Fruit fly (Drosophila melanogaster) whole organism, embryonic: ENCODE measurements around the gene CG32259.
A peak's percentile ranks its signal among the peaks of the same experiment; 100 is the strongest.

Source experiments
- ATbp ChIP-seq: fragments of 200-800 bp; sonication (Bioruptor generic); optimal IDR thresholded peaks from 2 replicates; lab custom pipeline; 2017; ENCODE audit warnings: missing biosample characterization, mild to moderate bottlenecking, missing genetic modification characterization, missing genetic modification reagents
- Asciz ChIP-seq: fragments of 200-800 bp; sonication (Bioruptor generic); optimal IDR thresholded peaks from 2 replicates; lab custom pipeline; 2017; ENCODE audit warnings: missing biosample characterization, mild to moderate bottlenecking, missing genetic modification characterization, missing genetic modification reagents
- Atf6 ChIP-seq: fragments of 200-800 bp; sonication (Bioruptor generic); IDR thresholded peaks from 2 replicates; pipeline ENCODE4 v1.3.6; 2022; ENCODE audit warnings: missing biosample characterization, missing genetic modification characterization
- CG12942 ChIP-seq: fragments of 200-800 bp; sonication (Bioruptor generic); optimal IDR thresholded peaks from 3 replicates; lab custom pipeline; 2016; ENCODE audit warnings: missing biosample characterization, missing genetic modification characterization
- CG14050 ChIP-seq: fragments of 200-800 bp; sonication (Bioruptor generic); IDR thresholded peaks from 3 replicates; pipeline ENCODE4 v1.3.6; 2022; ENCODE audit warnings: missing biosample characterization, missing genetic modification characterization
- CG15479 ChIP-seq: fragments of 200-800 bp; sonication (Bioruptor generic); optimal IDR thresholded peaks from 3 replicates; lab custom pipeline; 2019; ENCODE audit warnings: missing biosample characterization, mild to moderate bottlenecking, missing genetic modification characterization, moderate library complexity
- CG15696 ChIP-seq: fragments of 200-800 bp; sonication (Bioruptor generic); optimal IDR thresholded peaks from 2 replicates; lab custom pipeline; 2019; ENCODE audit warnings: missing biosample characterization, mild to moderate bottlenecking, missing genetic modification characterization, moderate library complexity
- CG1603 ChIP-seq: fragments of 200-800 bp; sonication (Bioruptor generic); optimal IDR thresholded peaks from 2 replicates; lab custom pipeline; 2019; ENCODE audit warnings: missing biosample characterization, mild to moderate bottlenecking, missing genetic modification characterization, moderate library complexity
- CG16863 ChIP-seq: fragments of 200-800 bp; sonication (Bioruptor generic); optimal IDR thresholded peaks from 3 replicates; lab custom pipeline; 2016; ENCODE audit warnings: missing biosample characterization, missing genetic modification characterization
- CG2116 ChIP-seq: fragments of 200-800 bp; sonication (Bioruptor generic); optimal IDR thresholded peaks from 3 replicates; lab custom pipeline; 2018; ENCODE audit warnings: missing biosample characterization, mild to moderate bottlenecking, missing genetic modification characterization
- CG31224 ChIP-seq: fragments of 200-800 bp; sonication (Bioruptor generic); IDR thresholded peaks from 2 replicates; pipeline ENCODE4 v1.3.6; 2022; ENCODE audit warnings: missing biosample characterization, missing genetic modification characterization
- CG33557 ChIP-seq: fragments of 200-800 bp; sonication (Bioruptor generic); optimal IDR thresholded peaks from 2 replicates; lab custom pipeline; 2019; ENCODE audit warnings: missing biosample characterization, mild to moderate bottlenecking, missing genetic modification characterization, moderate library complexity
- CG4282 ChIP-seq: fragments of 200-800 bp; sonication (Bioruptor generic); optimal IDR thresholded peaks from 2 replicates; lab custom pipeline; 2016; ENCODE audit warnings: missing biosample characterization, missing genetic modification characterization
- CG4820 ChIP-seq: fragments of 200-800 bp; sonication (Bioruptor generic); optimal IDR thresholded peaks from 3 replicates; lab custom pipeline; 2016; ENCODE audit warnings: missing biosample characterization, missing genetic modification characterization
- CG6254 ChIP-seq: fragments of 200-800 bp; sonication (Bioruptor generic); optimal IDR thresholded peaks from 3 replicates; lab custom pipeline; 2017; ENCODE audit warnings: mild to moderate bottlenecking, missing biosample characterization, missing genetic modification reagents, missing genetic modification characterization
- CG6765 ChIP-seq: fragments of 200-800 bp; sonication (Bioruptor generic); optimal IDR thresholded peaks from 3 replicates; lab custom pipeline; 2017; ENCODE audit warnings: missing biosample characterization, mild to moderate bottlenecking, missing genetic modification characterization
- Elba2 ChIP-seq: fragments of 200-800 bp; sonication (Bioruptor generic); optimal IDR thresholded peaks from 3 replicates; lab custom pipeline; 2016; ENCODE audit warnings: missing biosample characterization, missing genetic modification characterization
- Hey ChIP-seq: fragments of 200-800 bp; sonication (Bioruptor generic); optimal IDR thresholded peaks from 3 replicates; lab custom pipeline; 2018; ENCODE audit warnings: missing biosample characterization, mild to moderate bottlenecking, missing genetic modification characterization
- Hr78 ChIP-seq, 2 experiments: fragments of 200-800 bp in 1 of 2; fragments of >200 bp in 1 of 2; sonication (Bioruptor generic) in 1 of 2; optimal IDR thresholded peaks; 2 replicates each; lab custom pipeline; 2017 to 2019; ENCODE audit warnings: missing biosample characterization in 2 of 2, missing genetic modification characterization in 2 of 2, mild to moderate bottlenecking in 1 of 2, moderate library complexity in 1 of 2
- Lpt ChIP-seq: fragments of >200 bp; optimal IDR thresholded peaks from 2 replicates; lab custom pipeline; 2018; ENCODE audit warnings: missing biosample characterization, missing genetic modification characterization
- Mrtf ChIP-seq: fragments of 200-800 bp; sonication (Bioruptor generic); IDR thresholded peaks from 3 replicates; pipeline ENCODE4 v1.3.6; 2022; ENCODE audit warnings: missing biosample characterization, missing genetic modification characterization
- NK7.1 ChIP-seq: fragments of 200-800 bp; sonication (Bioruptor generic); optimal IDR thresholded peaks from 3 replicates; lab custom pipeline; 2016; ENCODE audit warnings: missing biosample characterization, missing genetic modification characterization
- Rfx ChIP-seq: fragments of 200-800 bp; sonication (Bioruptor generic); IDR thresholded peaks from 2 replicates; pipeline ENCODE4 v1.3.6; 2022; ENCODE audit warnings: missing biosample characterization, missing genetic modification characterization
- Spps ChIP-seq: fragments of 200-800 bp; sonication (Bioruptor generic); optimal IDR thresholded peaks from 2 replicates; lab custom pipeline; 2018; ENCODE audit warnings: missing biosample characterization, mild to moderate bottlenecking, missing genetic modification characterization
- Trl ChIP-seq, 3 experiments: fragments of >200 bp in 2 of 3; fragments of 200-800 bp in 1 of 3; sonication (Bioruptor generic) in 1 of 3; optimal IDR thresholded peaks; 2 replicates in 1 of 3; 3 replicates in 2 of 3; lab custom pipeline; 2016 to 2017; ENCODE audit warnings: missing biosample characterization in 1 of 3, missing genetic modification characterization in 1 of 3
- Xrp1 ChIP-seq: fragments of 200-800 bp; sonication (Bioruptor generic); IDR thresholded peaks from 2 replicates; pipeline ENCODE4 v1.3.6; 2022; ENCODE audit warnings: missing biosample characterization, missing genetic modification characterization
- ara ChIP-seq: fragments of 200-800 bp; sonication (Bioruptor generic); IDR thresholded peaks from 2 replicates; pipeline ENCODE4 v1.3.6; 2022; ENCODE audit warnings: missing biosample characterization, missing genetic modification characterization
- ase ChIP-seq: fragments of 200-800 bp; sonication (Bioruptor generic); IDR thresholded peaks from 3 replicates; pipeline ENCODE4 v1.3.6; 2022; ENCODE audit warnings: missing biosample characterization, missing genetic modification characterization
- bowl ChIP-seq: fragments of 200-800 bp; sonication (Bioruptor generic); IDR thresholded peaks from 2 replicates; pipeline ENCODE4 v1.3.6; 2022; ENCODE audit warnings: missing biosample characterization, missing genetic modification characterization
- btn ChIP-seq: fragments of 200-800 bp; sonication (Bioruptor generic); optimal IDR thresholded peaks from 2 replicates; lab custom pipeline; 2016; ENCODE audit warnings: missing biosample characterization, missing genetic modification characterization
- chinmo ChIP-seq: fragments of 200-800 bp; sonication (Bioruptor generic); IDR thresholded peaks from 4 replicates; pipeline ENCODE4 v1.3.6; 2022; ENCODE audit warnings: missing biosample characterization, missing genetic modification characterization; ENCODE audit not compliant: partially characterized antibody
- dati ChIP-seq: fragments of 200-800 bp; sonication (Bioruptor generic); IDR thresholded peaks from 2 replicates; pipeline ENCODE4 v1.3.6; 2022; ENCODE audit warnings: missing biosample characterization, missing genetic modification characterization
- dm ChIP-seq: fragments of 200-800 bp; sonication (Bioruptor generic); optimal IDR thresholded peaks from 3 replicates; lab custom pipeline; 2016; ENCODE audit warnings: missing biosample characterization, missing genetic modification characterization
- esg ChIP-seq: fragments of 200-800 bp; sonication (Bioruptor generic); conservative IDR thresholded peaks from 2 replicates; pipeline ENCODE4 v1.3.6; 2022; ENCODE audit warnings: missing biosample characterization, missing genetic modification characterization
- fd3F ChIP-seq: fragments of 200-800 bp; sonication (Bioruptor generic); optimal IDR thresholded peaks from 2 replicates; lab custom pipeline; 2018; ENCODE audit warnings: missing biosample characterization, mild to moderate bottlenecking, missing genetic modification characterization, moderate library complexity
- gce ChIP-seq: fragments of 200-800 bp; sonication (Bioruptor generic); IDR thresholded peaks from 3 replicates; pipeline ENCODE4 v1.3.6; 2022; ENCODE audit warnings: missing biosample characterization, missing genetic modification characterization
- grn ChIP-seq: fragments of 200-800 bp; sonication (Bioruptor generic); optimal IDR thresholded peaks from 3 replicates; lab custom pipeline; 2017; ENCODE audit warnings: missing biosample characterization, missing genetic modification characterization
- h ChIP-seq: fragments of >200 bp; optimal IDR thresholded peaks from 2 replicates; lab custom pipeline; 2017
- ham ChIP-seq: fragments of 200-800 bp; sonication (Bioruptor generic); IDR thresholded peaks from 2 replicates; pipeline ENCODE4 v1.3.6; 2022; ENCODE audit warnings: missing biosample characterization, missing genetic modification characterization
- ken ChIP-seq: fragments of 200-800 bp; sonication (Bioruptor generic); IDR thresholded peaks from 3 replicates; pipeline ENCODE4 v1.3.6; 2022; ENCODE audit warnings: missing biosample characterization, missing genetic modification characterization
- onecut ChIP-seq: fragments of 200-800 bp; sonication (Bioruptor generic); IDR thresholded peaks from 2 replicates; pipeline ENCODE4 v1.3.6; 2022; ENCODE audit warnings: missing biosample characterization, missing genetic modification characterization
- pum ChIP-seq: fragments of 200-800 bp; sonication (Bioruptor generic); optimal IDR thresholded peaks from 2 replicates; lab custom pipeline; 2016; ENCODE audit warnings: missing biosample characterization, missing genetic modification characterization
- ranshi ChIP-seq: fragments of 200-800 bp; sonication (Bioruptor generic); IDR thresholded peaks from 2 replicates; pipeline ENCODE4 v1.3.6; 2022; ENCODE audit warnings: missing biosample characterization, missing genetic modification characterization
- salm ChIP-seq: fragments of 200-800 bp; sonication (Bioruptor generic); optimal IDR thresholded peaks from 2 replicates; lab custom pipeline; 2018; ENCODE audit warnings: missing biosample characterization, mild to moderate bottlenecking, missing genetic modification characterization
- sna ChIP-seq: fragments of 200-800 bp; sonication (Bioruptor generic); IDR thresholded peaks from 2 replicates; pipeline ENCODE4 v1.3.6; 2022; ENCODE audit warnings: missing biosample characterization, missing genetic modification characterization; ENCODE audit not compliant: partially characterized antibody
- stwl ChIP-seq: fragments of 200-800 bp; sonication (Bioruptor generic); optimal IDR thresholded peaks from 3 replicates; lab custom pipeline; 2018; ENCODE audit warnings: missing biosample characterization, mild to moderate bottlenecking, missing genetic modification characterization, moderate library complexity
- tx ChIP-seq: fragments of 200-800 bp; sonication (Bioruptor generic); optimal IDR thresholded peaks from 2 replicates; lab custom pipeline; 2016; ENCODE audit warnings: missing biosample characterization, missing genetic modification characterization
- wdn ChIP-seq: fragments of 200-800 bp; sonication (Bioruptor generic); IDR thresholded peaks from 2 replicates; pipeline ENCODE4 v1.3.6; 2022; ENCODE audit warnings: missing biosample characterization, missing genetic modification characterization
- yki ChIP-seq: fragments of >200 bp; optimal IDR thresholded peaks from 3 replicates; lab custom pipeline; 2018
- zen ChIP-seq: fragments of 200-800 bp; sonication (Bioruptor generic); optimal IDR thresholded peaks from 3 replicates; lab custom pipeline; 2018; ENCODE audit warnings: missing biosample characterization, mild to moderate bottlenecking, missing genetic modification characterization, moderate library complexity

Gene CG32259

dm6 chr3L:4103258-4104247 is 34.4 kb downstream of the CG32259 start, which contains the start of gene Fit1 (continued):
- no peak for TF ChIP-seq CG6765 (GFP tag; lab: Kevin White, UChicago)
- TF ChIP-seq tx (GFP tag; lab: Kevin White, UChicago), result no peak
- no peak for TF ChIP-seq ase (GFP tag; lab: Robert Waterston, UW)
- no peak for TF ChIP-seq salm (tag; lab: Kevin White, UChicago)
- TF ChIP-seq Xrp1, result no peak; the same call in 1 of the 2 replicates
- TF ChIP-seq CG31224, result no peak
- TF ChIP-seq dm (GFP tag; lab: Kevin White, UChicago), result no peak
- no peak for TF ChIP-seq btn (GFP tag; lab: Kevin White, UChicago)
- TF ChIP-seq ranshi (GFP tag; lab: Robert Waterston, UW), result no peak
- peak; percentile 82 for TF ChIP-seq chinmo (GFP tag; lab: Robert Waterston, UW)
- TF ChIP-seq CG16863 (GFP tag; lab: Kevin White, UChicago), result no peak
- TF ChIP-seq CG15696 (tag; lab: Kevin White, UChicago), result no peak
- peak; percentile 65 for TF ChIP-seq grn
- TF ChIP-seq Hr78 (GFP tag; optimal IDR thresholded peaks at IDR 0.05; lab: Kevin White, UChicago), result no peak
- no peak for TF ChIP-seq CG14050 (GFP tag; lab: Robert Waterston, UW)
- TF ChIP-seq Hey, result no peak
- no peak for TF ChIP-seq CG4282 (GFP tag; lab: Kevin White, UChicago)
- TF ChIP-seq CG6254 (GFP tag; lab: Kevin White, UChicago), result no peak
- no peak for TF ChIP-seq ham (GFP tag; lab: Robert Waterston, UW)
- TF ChIP-seq ara (GFP tag; lab: Robert Waterston, UW), result no peak
- peak; percentile 25 for TF ChIP-seq CG2116 (GFP tag; lab: Kevin White, UChicago)
- TF ChIP-seq Trl (optimal IDR thresholded peaks at IDR 0.05; lab: Kevin White, UChicago), result peak in 1 of 2 experiments; percentile 18
- no peak for TF ChIP-seq Trl (GFP tag; optimal IDR thresholded peaks at IDR 0.05; lab: Kevin White, UChicago)
- no peak for TF ChIP-seq Asciz
- TF ChIP-seq ken (GFP tag; lab: Robert Waterston, UW), result no peak
- no peak for TF ChIP-seq sna (GFP tag; lab: Robert Waterston, UW)
- TF ChIP-seq Spps, result no peak
- TF ChIP-seq wdn (GFP tag; lab: Robert Waterston, UW), result no peak
- TF ChIP-seq esg (GFP tag; lab: Robert Waterston, UW), result no peak
- TF ChIP-seq stwl (tag; lab: Kevin White, UChicago), result no peak
- TF ChIP-seq h (lab: Kevin White, UChicago), result no peak
- no peak for TF ChIP-seq Elba2 (GFP tag; lab: Kevin White, UChicago)
- TF ChIP-seq Lpt, result no peak
- TF ChIP-seq CG33557 (GFP tag; lab: Kevin White, UChicago), result no peak
- TF ChIP-seq CG12942 (GFP tag; lab: Kevin White, UChicago), result no peak
- no peak for TF ChIP-seq Atf6 (GFP tag; lab: Robert Waterston, UW)
- no peak for TF ChIP-seq bowl
- TF ChIP-seq Mrtf (GFP tag; lab: Robert Waterston, UW), result no peak
- TF ChIP-seq CG4820 (GFP tag; lab: Kevin White, UChicago), result no peak
- no peak for TF ChIP-seq NK7.1
- TF ChIP-seq fd3F (GFP tag; lab: Kevin White, UChicago), result no peak
- no peak for TF ChIP-seq yki
- no peak for TF ChIP-seq Rfx (GFP tag; lab: Robert Waterston, UW)
- no peak for TF ChIP-seq dati (GFP tag; lab: Robert Waterston, UW)
- no peak for TF ChIP-seq ATbp (GFP tag; lab: Kevin White, UChicago)
- TF ChIP-seq CG15479 (GFP tag; lab: Kevin White, UChicago), result no peak
- no peak for TF ChIP-seq gce (GFP tag; lab: Robert Waterston, UW)
- no peak for TF ChIP-seq onecut (GFP tag; lab: Robert Waterston, UW)
- peak; percentile 29 for TF ChIP-seq CG1603
- TF ChIP-seq pum (GFP tag; lab: Kevin White, UChicago), result no peak
- TF ChIP-seq zen (tag; lab: Kevin White, UChicago), result no peak
